Worm (Caenorhabditis elegans): ENCODE measurements around the gene dlc-5.

dlc-5 gene

DNA sequence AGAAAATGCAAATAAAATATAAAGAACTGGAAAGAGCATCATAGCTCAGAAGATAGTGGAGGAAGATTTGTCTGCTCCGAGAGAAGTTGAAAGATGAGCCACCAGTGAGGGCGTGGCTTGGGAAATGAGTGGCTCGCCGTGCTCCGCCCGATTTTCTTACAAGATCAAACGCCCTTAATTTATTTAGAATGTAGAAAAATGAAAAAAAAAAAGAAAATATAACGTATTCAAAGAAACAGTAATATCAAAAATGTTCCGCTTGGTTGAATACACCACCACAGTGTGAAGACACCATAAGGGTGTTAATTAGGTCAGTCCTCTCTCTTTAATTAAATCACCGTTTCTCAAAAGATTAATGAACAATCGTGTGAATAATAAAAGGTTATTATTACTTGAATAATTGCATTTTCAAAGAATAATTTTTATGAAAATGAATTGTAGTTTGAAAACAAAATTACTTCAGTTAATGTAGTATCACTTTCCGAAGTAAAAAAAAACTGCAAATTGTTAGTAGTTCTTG, 35.6 kb upstream of the dlc-5 start, which contains the start of gene sfrp-1:
Gene sfrp-1, minus strand, starts transcription at position 51 of the 520 bp plus-strand sequence.
- TF ChIP-seq ets-4 (tag; optimal IDR thresholded peaks at IDR 0.05) (no peak), unc-42 (tag; optimal IDR thresholded peaks at IDR 0.05) (peak; percentile 55)

DNA sequence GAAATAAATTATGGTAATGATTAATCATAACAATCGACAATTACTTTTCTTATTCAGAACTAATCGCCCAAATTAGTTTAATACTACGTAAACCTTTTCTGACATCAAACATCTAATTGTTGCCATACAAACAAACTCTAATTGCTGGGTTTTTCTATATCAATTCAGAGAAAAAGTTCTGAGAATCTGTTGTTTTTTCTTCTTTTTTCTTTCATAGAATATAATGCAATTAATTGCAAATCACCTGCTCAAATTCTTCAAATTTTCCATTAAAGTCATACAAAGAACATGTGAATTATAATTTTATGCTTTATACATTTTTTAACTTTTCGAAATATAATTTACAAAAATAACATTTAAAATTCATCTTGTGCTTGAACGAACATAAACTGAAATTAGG, 34.6 kb upstream of the dlc-5 start:
- no peak for TF ChIP-seq Y22D7AL.16 (tag; optimal IDR thresholded peaks at IDR 0.05)
- no peak for TF ChIP-seq ama-1 (optimal IDR thresholded peaks at IDR 0.05)
- TF ChIP-seq unc-86 (tag; optimal IDR thresholded peaks at IDR 0.05), result no peak
- TF ChIP-seq ceh-31 (tag; optimal IDR thresholded peaks at IDR 0.05), result no peak
- TF ChIP-seq tbx-2 (tag; optimal IDR thresholded peaks at IDR 0.05), result no peak
- TF ChIP-seq dve-1 (tag; optimal IDR thresholded peaks at IDR 0.05), result no peak
- no peak for TF ChIP-seq ceh-9 (tag; optimal IDR thresholded peaks at IDR 0.05)
- no peak for TF ChIP-seq T23F11.4 (GFP tag; optimal IDR thresholded peaks at IDR 0.05)
- TF ChIP-seq unc-55 (GFP tag; optimal IDR thresholded peaks at IDR 0.05), result no peak

DNA sequence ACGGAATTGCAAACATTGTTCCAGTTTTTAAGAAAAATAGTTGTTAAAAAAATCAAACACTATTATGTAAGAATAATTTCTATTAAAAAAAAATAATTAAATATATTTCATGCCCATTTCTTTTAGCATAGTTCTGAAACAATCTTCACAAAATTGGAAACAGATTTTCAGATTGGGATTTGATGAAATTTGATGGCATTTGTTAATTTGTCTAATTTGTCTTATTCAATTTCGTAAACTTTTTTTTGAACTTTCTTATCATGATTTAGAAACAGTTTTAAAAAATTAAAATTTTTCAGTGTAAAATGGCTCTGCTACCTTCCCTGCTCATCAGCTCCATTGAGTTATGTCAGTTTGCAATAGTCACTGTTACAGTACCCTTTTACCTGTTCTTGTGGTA, 33.1 kb upstream of the dlc-5 start, which contains the start of gene srv-13:
Gene srv-13, plus strand, starts transcription at position 301 of the 400 bp plus-strand sequence.
- no peak for TF ChIP-seq ref-2 (tag; optimal IDR thresholded peaks at IDR 0.05)
- TF ChIP-seq ceh-31 (tag; optimal IDR thresholded peaks at IDR 0.05), result no peak
- TF ChIP-seq unc-55 (GFP tag; optimal IDR thresholded peaks at IDR 0.05), result no peak
- TF ChIP-seq hlh-13 (GFP tag; optimal IDR thresholded peaks at IDR 0.05), result no peak
- TF ChIP-seq eyg-1 (tag; optimal IDR thresholded peaks at IDR 0.05), result no peak
- TF ChIP-seq ceh-34 (tag; optimal IDR thresholded peaks at IDR 0.05), result no peak
- no peak for TF ChIP-seq rnt-1 (tag; optimal IDR thresholded peaks at IDR 0.05)
- no peak for TF ChIP-seq sox-4 (tag; optimal IDR thresholded peaks at IDR 0.05)
- TF ChIP-seq ceh-2 (tag; optimal IDR thresholded peaks at IDR 0.05), result no peak
- TF ChIP-seq ceh-45 (GFP tag; IDR thresholded peaks at IDR 0.05), result no peak
- TF ChIP-seq ets-4 (tag; optimal IDR thresholded peaks at IDR 0.05), result no peak
- TF ChIP-seq ahr-1 (tag; optimal IDR thresholded peaks at IDR 0.05), result no peak

DNA sequence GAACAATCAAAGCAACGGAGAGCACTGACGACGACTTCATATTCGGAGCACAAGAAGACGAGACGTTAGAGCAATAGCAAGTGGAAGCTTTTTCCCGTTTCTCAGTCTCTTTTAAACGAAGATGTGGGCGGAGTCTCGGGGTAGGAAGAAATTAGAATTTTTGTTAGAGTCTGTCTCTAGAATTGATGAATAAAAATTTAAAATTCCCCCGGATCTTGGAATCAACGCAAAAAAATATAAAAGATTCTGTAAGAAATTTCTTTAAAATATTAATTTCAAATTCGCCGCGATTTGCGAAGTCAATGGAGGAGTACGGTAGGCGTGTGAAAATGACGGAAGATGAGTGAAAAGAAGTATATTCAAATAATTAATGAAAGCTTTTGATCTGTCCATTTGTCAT, 24.5 kb upstream of the dlc-5 start, which contains the start of gene nlp-71:
Gene nlp-71, minus strand, starts transcription at position 101 of the 400 bp plus-strand sequence.
- no peak for TF ChIP-seq unc-86 (tag; optimal IDR thresholded peaks at IDR 0.05)
- TF ChIP-seq F13H6.1 (tag; optimal IDR thresholded peaks at IDR 0.05), result no peak
- no peak for TF ChIP-seq nfya-1 (tag; optimal IDR thresholded peaks at IDR 0.05)
- TF ChIP-seq sox-2 (GFP tag; IDR thresholded peaks at IDR 0.05), result no peak
- no peak for TF ChIP-seq sox-4 (tag; optimal IDR thresholded peaks at IDR 0.05)
- TF ChIP-seq C08G9.2 (tag; optimal IDR thresholded peaks at IDR 0.05), result no peak
- TF ChIP-seq lin-11 (tag; optimal IDR thresholded peaks at IDR 0.05), result no peak
- TF ChIP-seq ztf-16 (tag; optimal IDR thresholded peaks at IDR 0.05), result no peak
- no peak for TF ChIP-seq hlh-13 (GFP tag; optimal IDR thresholded peaks at IDR 0.05)
- no peak for TF ChIP-seq mec-3 (tag; optimal IDR thresholded peaks at IDR 0.05; ENCODE audit: borderline replicate concordance)

DNA sequence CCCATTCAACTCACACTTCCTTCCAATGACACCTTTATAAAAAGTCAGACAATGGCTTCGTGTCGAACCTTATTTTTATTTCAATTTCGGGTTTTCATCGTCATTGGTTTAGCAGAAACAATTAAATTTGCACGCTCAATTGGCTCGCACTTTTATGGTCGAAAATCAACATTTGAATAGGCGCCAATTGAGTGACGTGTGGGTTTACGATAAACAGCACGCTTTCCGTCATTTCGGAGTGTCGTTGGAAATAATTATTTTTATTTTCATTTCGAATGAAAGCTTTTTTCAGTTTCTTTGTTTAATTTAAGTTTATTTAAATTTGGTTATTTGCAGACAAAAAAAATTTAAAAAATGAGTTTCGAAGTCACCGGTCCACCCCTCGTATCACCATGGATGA, 22.9 kb upstream of the dlc-5 start, which contains the start of gene exos-2:
Gene exos-2, plus strand, starts transcription at position 330 of the 400 bp plus-strand sequence.
- TF ChIP-seq unc-55 (GFP tag; optimal IDR thresholded peaks at IDR 0.05), result peak; percentile 3
- peak; percentile 15 for TF ChIP-seq tbx-2 (tag; optimal IDR thresholded peaks at IDR 0.05)
- TF ChIP-seq ceh-19 (GFP tag; optimal IDR thresholded peaks at IDR 0.05), result no peak
- TF ChIP-seq pha-2 (tag; optimal IDR thresholded peaks at IDR 0.05), result no peak
- no peak for TF ChIP-seq fkh-10 (GFP tag; optimal IDR thresholded peaks at IDR 0.05)
- no peak for TF ChIP-seq madf-2 (tag; optimal IDR thresholded peaks at IDR 0.05)
- TF ChIP-seq nfya-1 (tag; optimal IDR thresholded peaks at IDR 0.05), result peak; percentile 26
- TF ChIP-seq ceh-31 (tag; optimal IDR thresholded peaks at IDR 0.05), result peak; percentile 30
- no peak for TF ChIP-seq sdc-2 (tag; optimal IDR thresholded peaks at IDR 0.05)
- peak; percentile 55 for TF ChIP-seq unc-42 (tag; optimal IDR thresholded peaks at IDR 0.05)
- TF ChIP-seq nhr-11 (tag; optimal IDR thresholded peaks at IDR 0.05), result no peak

All from whole organism, late embryonic.